Worm (Caenorhabditis elegans): Measurements from ENCODE around the gene pdi-2.

ce11 chrX:4554385-4554784 lies 30.4 kb downstream of the pdi-2 start, which contains the start of gene ham-2:
- TF ChIP-seq him-1 (tag; optimal IDR thresholded peaks at IDR 0.05) (no peak), dao-5 (tag; optimal IDR thresholded peaks at IDR 0.05) (no peak), W03F9.2 (tag; optimal IDR thresholded peaks at IDR 0.05) (no peak)
